Fruit fly (Drosophila melanogaster) whole organism: ENCODE measurements around the gene CG12116.

ENCODE experiments used
- CG8478 ChIP-seq: fragments of >200 bp; optimal IDR thresholded peaks from 2 replicates; lab custom pipeline; 2018; ENCODE audit warnings: inconsistent platforms
- Dll ChIP-seq: fragments of >200 bp; optimal IDR thresholded peaks from 2 replicates; lab custom pipeline; 2017
- EcR ChIP-seq, 2 experiments: fragments of >200 bp; optimal IDR thresholded peaks; 2 replicates each; lab custom pipeline; 2017; ENCODE audit warnings: missing biosample characterization in 2 of 2, missing genetic modification characterization in 2 of 2, missing genetic modification reagents in 2 of 2
- pan ChIP-seq: fragments of >200 bp; optimal IDR thresholded peaks from 2 replicates; lab custom pipeline; 2017
- psq ChIP-seq: fragments of >200 bp; optimal IDR thresholded peaks from 2 replicates; lab custom pipeline; 2017
- usp ChIP-seq: fragments of >200 bp; optimal IDR thresholded peaks from 2 replicates; lab custom pipeline; 2017; ENCODE audit warnings: missing biosample characterization, missing genetic modification characterization, mixed read lengths

CG12116 gene

DNA sequence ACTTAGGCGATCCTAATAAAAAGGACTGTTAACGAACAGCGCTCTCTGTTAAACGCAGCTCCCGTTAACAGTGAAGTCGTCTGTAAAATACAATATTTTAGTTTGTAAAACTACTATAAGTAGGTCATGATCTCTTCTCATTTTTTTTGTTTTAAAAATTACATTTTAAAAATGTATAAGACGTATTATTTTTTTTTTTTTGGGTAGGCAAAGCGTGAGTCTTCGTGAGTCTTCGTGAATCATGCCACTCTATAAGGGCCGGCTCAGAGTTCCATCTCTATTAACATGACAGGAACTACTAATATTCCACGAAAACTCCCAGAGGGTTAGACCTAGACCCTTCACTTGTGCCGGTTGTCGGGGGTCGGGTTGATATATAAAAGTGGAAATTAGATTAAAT is 46.2 kb downstream of the CG12116 start:
- TF ChIP-seq pan = no peak
- no peak for TF ChIP-seq psq
- no peak for TF ChIP-seq EcR (GFP tag; optimal IDR thresholded peaks at IDR 0.05; lab: Kevin White, UChicago)
- no peak for TF ChIP-seq Dll (lab: Kevin White, UChicago)
- no peak for TF ChIP-seq CG8478 (lab: Kevin White, UChicago)
- no peak for TF ChIP-seq usp (GFP tag; lab: Kevin White, UChicago)

DNA sequence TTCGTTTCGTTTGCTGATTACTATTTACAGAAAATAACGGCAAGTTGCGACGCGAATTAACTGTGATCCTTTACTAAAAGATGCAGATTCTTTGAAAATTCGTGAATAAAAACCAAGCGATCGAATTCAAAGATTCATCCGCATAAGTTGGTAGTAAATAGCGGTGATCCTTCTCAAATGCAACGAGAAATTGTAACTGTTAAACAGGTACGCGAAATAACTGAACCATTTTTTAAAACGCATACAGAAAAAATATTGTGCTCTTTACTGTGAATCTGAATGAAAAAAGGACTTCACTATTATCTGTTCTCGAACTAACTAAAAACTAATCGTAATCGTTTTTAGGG is 47.4 kb downstream of the CG12116 start:
- TF ChIP-seq EcR (GFP tag; optimal IDR thresholded peaks at IDR 0.05; lab: Kevin White, UChicago) (no peak), pan (no peak), usp (GFP tag; lab: Kevin White, UChicago) (no peak), CG8478 (lab: Kevin White, UChicago) (no peak), psq (no peak)

DNA sequence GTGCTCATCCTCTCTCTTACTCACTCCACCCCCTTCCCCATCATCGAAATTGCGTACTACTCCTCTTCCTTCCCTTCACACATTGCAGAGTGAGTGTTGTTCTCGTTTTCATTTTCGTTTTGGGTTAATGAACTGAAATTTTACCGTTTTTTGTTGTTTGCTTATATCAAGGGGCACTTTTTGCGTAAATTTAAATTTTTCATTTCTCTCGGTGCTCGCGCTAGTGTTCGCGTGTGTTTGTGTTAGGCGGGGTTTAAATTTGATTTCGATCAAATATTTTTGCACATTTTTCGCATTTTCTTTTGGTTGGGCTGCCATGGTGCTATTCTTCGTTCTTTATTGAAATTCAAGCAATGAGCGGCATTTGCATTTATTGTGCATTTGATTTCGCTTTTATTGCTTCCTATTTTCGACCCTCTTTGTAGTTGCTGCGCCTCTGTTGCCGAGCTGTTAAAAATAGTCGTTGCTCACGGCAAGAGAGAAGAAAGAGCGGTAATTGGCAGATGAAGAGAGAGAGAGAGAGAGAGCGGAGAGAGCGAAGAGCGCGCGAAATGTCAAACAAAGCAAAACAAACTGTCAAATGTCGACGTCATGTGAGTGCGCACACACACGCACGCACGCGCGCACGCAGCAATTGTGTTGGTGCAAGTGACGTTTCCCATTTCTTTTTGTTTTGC is 47.9 kb downstream of the CG12116 start:
- peak; percentile 63 for TF ChIP-seq pan
- TF ChIP-seq Dll (lab: Kevin White, UChicago) = no peak
- TF ChIP-seq EcR (GFP tag; optimal IDR thresholded peaks at IDR 0.05; lab: Kevin White, UChicago) = peak; percentile 23 to 52

DNA sequence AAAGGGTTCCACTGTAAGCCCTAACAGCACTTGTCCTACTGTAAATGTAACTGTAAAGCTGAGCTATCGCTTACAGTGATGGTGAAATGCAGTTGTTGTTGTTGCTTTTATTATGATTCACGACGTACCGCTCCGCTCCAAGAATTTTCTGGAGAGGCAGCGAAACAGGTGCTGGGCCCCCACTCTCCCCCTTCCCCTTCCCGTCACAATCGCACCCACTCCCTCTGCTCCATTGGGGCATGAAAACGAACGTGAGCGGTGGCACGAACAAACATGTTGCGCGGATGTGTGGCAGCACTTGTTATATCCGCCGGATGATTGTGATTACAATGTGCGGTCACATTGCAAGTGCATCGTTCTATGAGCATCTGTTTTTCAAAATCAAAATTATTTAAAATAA is 49.3 kb downstream of the CG12116 start:
- no peak for TF ChIP-seq psq
- no peak for TF ChIP-seq usp (GFP tag; lab: Kevin White, UChicago)
- TF ChIP-seq Dll (lab: Kevin White, UChicago) = no peak
- TF ChIP-seq pan = no peak
- no peak for TF ChIP-seq EcR (GFP tag; optimal IDR thresholded peaks at IDR 0.05; lab: Kevin White, UChicago)
- no peak for TF ChIP-seq CG8478 (lab: Kevin White, UChicago)
